Comparison of ENCODE assay signal across 4 worm cellular contexts in genomic region chrIII:5089489-5089888, ce11.
A peak's percentile ranks its signal among the peaks of the same experiment; 100 is the strongest.
TF ChIP-seq lines count a peak whose summit lies in the region.

No protein-coding gene starts in this region.

TF ChIP-seq in whole organism, L1 larva, 84 proteins besides CTCF, POLR2A, EP300 and RAD21:
- TF ChIP-seq C16A3.4 (tag; optimal IDR thresholded peaks at IDR 0.05; lab: Kevin White, UChicago): no peak
- no peak for TF ChIP-seq isw-1 (GFP tag; IDR thresholded peaks at IDR 0.05; lab: Robert Waterston, UW)
- peak; percentile 25 for TF ChIP-seq blmp-1 (tag; optimal IDR thresholded peaks at IDR 0.05; lab: Kevin White, UChicago)
- TF ChIP-seq efl-1 (optimal IDR thresholded peaks at IDR 0.05; lab: Kevin White, UChicago): no peak
- TF ChIP-seq efl-1 (GFP tag; optimal IDR thresholded peaks at IDR 0.05 in 1 of 2; lab: Kevin White, UChicago): peak in 1 of 2 experiments; percentile 44
- peak; percentile 73 for TF ChIP-seq nhr-19 (GFP tag; conservative IDR thresholded peaks at IDR 0.05; lab: Robert Waterston, UW)
- no peak for TF ChIP-seq ceh-82 (tag; optimal IDR thresholded peaks at IDR 0.05; lab: Kevin White, UChicago)
- no peak for TF ChIP-seq lin-35 (GFP tag; optimal IDR thresholded peaks at IDR 0.05; lab: Kevin White, UChicago)
- no peak for TF ChIP-seq nhr-76 (tag; optimal IDR thresholded peaks at IDR 0.05; lab: Kevin White, UChicago)
- no peak for TF ChIP-seq unc-30 (tag; optimal IDR thresholded peaks at IDR 0.05; lab: Kevin White, UChicago)
- no peak for TF ChIP-seq pag-3 (tag; optimal IDR thresholded peaks at IDR 0.05; lab: Kevin White, UChicago; ENCODE audit: borderline replicate concordance, insufficient read depth)
- TF ChIP-seq snu-23 (GFP tag; optimal IDR thresholded peaks at IDR 0.05; lab: Kevin White, UChicago): peak; percentile 15
- TF ChIP-seq zip-4 (GFP tag; optimal IDR thresholded peaks at IDR 0.05; lab: Kevin White, UChicago): no peak
- peak in 5 of 6 experiments; percentile 30 to 75 (median 33) for TF ChIP-seq elt-3 (tag; optimal IDR thresholded peaks at IDR 0.05; lab: Kevin White, UChicago)
- peak; percentile 36 for TF ChIP-seq nhr-71 (tag; optimal IDR thresholded peaks at IDR 0.05; lab: Kevin White, UChicago)
- no peak for TF ChIP-seq sptf-1 (tag; optimal IDR thresholded peaks at IDR 0.05; lab: Kevin White, UChicago)
- TF ChIP-seq ceh-63 (GFP tag; optimal IDR thresholded peaks at IDR 0.05; lab: Kevin White, UChicago): no peak
- TF ChIP-seq nhr-20 (tag; optimal IDR thresholded peaks at IDR 0.05; lab: Kevin White, UChicago): peak; percentile 32
- TF ChIP-seq lin-14 (GFP tag; optimal IDR thresholded peaks at IDR 0.05; lab: Kevin White, UChicago): peak; percentile 32
- peak; percentile 49 for TF ChIP-seq nhr-85 (tag; lab: Kevin White, UChicago)

TF ChIP-seq in whole organism, L2 larva, 48 proteins besides CTCF, POLR2A, EP300 and RAD21:
- TF ChIP-seq nhr-25 (tag; optimal IDR thresholded peaks at IDR 0.05; lab: Kevin White, UChicago) (peak; percentile 37), nhr-21 (tag; optimal IDR thresholded peaks at IDR 0.05; lab: Kevin White, UChicago) (peak; percentile 68), alr-1 (tag; optimal IDR thresholded peaks at IDR 0.05; lab: Kevin White, UChicago) (no peak), fos-1 (tag; optimal IDR thresholded peaks at IDR 0.05; lab: Kevin White, UChicago) (peak; percentile 2), ceh-82 (tag; optimal IDR thresholded peaks at IDR 0.05; lab: Kevin White, UChicago) (no peak), ama-1 (optimal IDR thresholded peaks at IDR 0.05; lab: Kevin White, UChicago) (no peak), nhr-129 (tag; optimal IDR thresholded peaks at IDR 0.05; lab: Kevin White, UChicago) (no peak), sma-3 (GFP tag; optimal IDR thresholded peaks at IDR 0.05; lab: Kevin White, UChicago) (no peak), lin-39 (tag; optimal IDR thresholded peaks at IDR 0.05; lab: Kevin White, UChicago) (no peak), nhr-11 (tag; optimal IDR thresholded peaks at IDR 0.05; lab: Kevin White, UChicago) (no peak), lsy-2 (tag; optimal IDR thresholded peaks at IDR 0.05; lab: Kevin White, UChicago) (no peak), sma-9 (GFP tag; optimal IDR thresholded peaks at IDR 0.05; lab: Kevin White, UChicago) (peak; percentile 77), sma-9 (tag; optimal IDR thresholded peaks at IDR 0.05; lab: Kevin White, UChicago) (no peak), C34F6.9 (tag; optimal IDR thresholded peaks at IDR 0.05; lab: Kevin White, UChicago) (no peak), peb-1 (tag; optimal IDR thresholded peaks at IDR 0.05; lab: Kevin White, UChicago) (no peak)
TF ChIP-seq in whole organism, L2 larva: peak in this region for 4.

TF ChIP-seq in whole organism, L3 larva, 47 proteins besides CTCF, POLR2A, EP300 and RAD21:
- TF ChIP-seq nhr-25 (tag; optimal IDR thresholded peaks at IDR 0.05; lab: Kevin White, UChicago) (peak; percentile 6), nhr-23 (tag; optimal IDR thresholded peaks at IDR 0.05; lab: Kevin White, UChicago) (peak; percentile 27), nhr-43 (tag; optimal IDR thresholded peaks at IDR 0.05; lab: Kevin White, UChicago; ENCODE audit: poor library complexity, severe bottlenecking) (peak; percentile 67), ceh-16 (tag; optimal IDR thresholded peaks at IDR 0.05; lab: Kevin White, UChicago) (no peak)

TF ChIP-seq in whole organism, L4 larva, 104 proteins besides CTCF, POLR2A, EP300 and RAD21 (continues in another document):
- no peak for TF ChIP-seq zfp-2 (tag; optimal IDR thresholded peaks at IDR 0.05; lab: Kevin White, UChicago)
- no peak for TF ChIP-seq unc-39 (tag; optimal IDR thresholded peaks at IDR 0.05; lab: Kevin White, UChicago)
- no peak for TF ChIP-seq jun-1 (tag; optimal IDR thresholded peaks at IDR 0.05; lab: Kevin White, UChicago)
- no peak for TF ChIP-seq F26F4.8 (GFP tag; conservative IDR thresholded peaks at IDR 0.05; lab: Robert Waterston, UW)
- TF ChIP-seq lin-15B (tag; optimal IDR thresholded peaks at IDR 0.05; lab: Kevin White, UChicago): no peak
- no peak for TF ChIP-seq dmd-8 (GFP tag; IDR thresholded peaks at IDR 0.05; lab: Robert Waterston, UW)
- TF ChIP-seq fkh-10 (GFP tag; optimal IDR thresholded peaks at IDR 0.05; lab: Kevin White, UChicago): no peak
- peak; percentile 27 for TF ChIP-seq hlh-11 (tag; optimal IDR thresholded peaks at IDR 0.05; lab: Kevin White, UChicago)
- TF ChIP-seq mxl-2 (GFP tag; conservative IDR thresholded peaks at IDR 0.05; lab: Robert Waterston, UW): no peak
- TF ChIP-seq hmg-1.1 (GFP tag; IDR thresholded peaks at IDR 0.05; lab: Robert Waterston, UW): no peak
- no peak for TF ChIP-seq zip-2 (tag; optimal IDR thresholded peaks at IDR 0.05; lab: Kevin White, UChicago)
- no peak for TF ChIP-seq Y105C5A.15 (GFP tag; IDR thresholded peaks at IDR 0.05; lab: Robert Waterston, UW)
- TF ChIP-seq unc-62 (GFP tag; optimal IDR thresholded peaks at IDR 0.05 in 1 of 2; lab: Kevin White, UChicago): peak in 1 of 2 experiments; percentile 88
- no peak for TF ChIP-seq unc-62 (tag; optimal IDR thresholded peaks at IDR 0.05; lab: Kevin White, UChicago)
- TF ChIP-seq F37D6.2 (tag; optimal IDR thresholded peaks at IDR 0.05; lab: Kevin White, UChicago): no peak
- no peak for TF ChIP-seq nhr-237 (tag; optimal IDR thresholded peaks at IDR 0.05; lab: Kevin White, UChicago)
- no peak for TF ChIP-seq R02D3.7 (tag; optimal IDR thresholded peaks at IDR 0.05; lab: Kevin White, UChicago)
- no peak for TF ChIP-seq aly-2 (tag; optimal IDR thresholded peaks at IDR 0.05; lab: Kevin White, UChicago)
- TF ChIP-seq sdz-12 (GFP tag; optimal IDR thresholded peaks at IDR 0.05; lab: Kevin White, UChicago): no peak
- TF ChIP-seq mdl-1 (tag; optimal IDR thresholded peaks at IDR 0.05; lab: Kevin White, UChicago): peak; percentile 6 to 51
- no peak for TF ChIP-seq aha-1 (tag; lab: Kevin White, UChicago)
- TF ChIP-seq nhr-11 (tag; optimal IDR thresholded peaks at IDR 0.05; lab: Kevin White, UChicago): no peak
- TF ChIP-seq mep-1 (tag; optimal IDR thresholded peaks at IDR 0.05; lab: Kevin White, UChicago): no peak
- 0 out of 2 replicates have a peak, but pooled peaks have one; percentile 21 for TF ChIP-seq dmd-6 (GFP tag; IDR thresholded peaks at IDR 0.05; lab: Robert Waterston, UW)
- TF ChIP-seq daf-12 (tag; optimal IDR thresholded peaks at IDR 0.05; lab: Kevin White, UChicago): no peak
- no peak for TF ChIP-seq dmd-9 (GFP tag; IDR thresholded peaks at IDR 0.05; lab: Robert Waterston, UW)
- no peak for TF ChIP-seq ZK546.5 (tag; optimal IDR thresholded peaks at IDR 0.05; lab: Kevin White, UChicago)
- no peak for TF ChIP-seq F44E2.7 (GFP tag; IDR thresholded peaks at IDR 0.05; lab: Robert Waterston, UW)
- no peak for TF ChIP-seq rbr-2 (tag; optimal IDR thresholded peaks at IDR 0.05; lab: Kevin White, UChicago)
- TF ChIP-seq ceh-28 (tag; optimal IDR thresholded peaks at IDR 0.05; lab: Kevin White, UChicago): no peak
- no peak for TF ChIP-seq zip-11 (GFP tag; IDR thresholded peaks at IDR 0.05; lab: Robert Waterston, UW)
- TF ChIP-seq egl-27 (tag; optimal IDR thresholded peaks at IDR 0.05; lab: Kevin White, UChicago): no peak
- TF ChIP-seq zfp-3 (GFP tag; conservative IDR thresholded peaks at IDR 0.05; lab: Robert Waterston, UW): no peak
- no peak for TF ChIP-seq T26A8.4 (GFP tag; IDR thresholded peaks at IDR 0.05; lab: Robert Waterston, UW)
- no peak for TF ChIP-seq Y48G9A.11 (GFP tag; IDR thresholded peaks at IDR 0.05; lab: Robert Waterston, UW)
- no peak for TF ChIP-seq lin-39 (tag; optimal IDR thresholded peaks at IDR 0.05; lab: Kevin White, UChicago)
- TF ChIP-seq nhr-25 (tag; optimal IDR thresholded peaks at IDR 0.05; lab: Kevin White, UChicago; ENCODE audit: borderline replicate concordance, insufficient read depth): no peak
- no peak for TF ChIP-seq ztf-11 (tag; optimal IDR thresholded peaks at IDR 0.05; lab: Kevin White, UChicago)
- no peak for TF ChIP-seq ama-1 (optimal IDR thresholded peaks at IDR 0.05; lab: Kevin White, UChicago)
- no peak for TF ChIP-seq madf-5 (GFP tag; IDR thresholded peaks at IDR 0.05; lab: Robert Waterston, UW)
- no peak for TF ChIP-seq pha-4 (GFP tag; IDR thresholded peaks at IDR 0.05; lab: Robert Waterston, UW)
- TF ChIP-seq pha-4 (tag; optimal IDR thresholded peaks at IDR 0.05; lab: Kevin White, UChicago): no peak
- TF ChIP-seq nhr-10 (tag; optimal IDR thresholded peaks at IDR 0.05; lab: Kevin White, UChicago): no peak
- no peak for TF ChIP-seq lir-3 (tag; optimal IDR thresholded peaks at IDR 0.05; lab: Kevin White, UChicago)
- TF ChIP-seq nhr-28 (tag; optimal IDR thresholded peaks at IDR 0.05; lab: Kevin White, UChicago): peak; percentile 44
- TF ChIP-seq nhr-102 (tag; optimal IDR thresholded peaks at IDR 0.05; lab: Kevin White, UChicago): no peak
- TF ChIP-seq zag-1 (tag; optimal IDR thresholded peaks at IDR 0.05; lab: Kevin White, UChicago): no peak
- TF ChIP-seq gei-8 (GFP tag; optimal IDR thresholded peaks at IDR 0.05; lab: Kevin White, UChicago): no peak
- no peak for TF ChIP-seq dve-1 (tag; optimal IDR thresholded peaks at IDR 0.05; lab: Kevin White, UChicago; ENCODE audit: insufficient read depth)
- no peak for TF ChIP-seq nhr-41 (GFP tag; IDR thresholded peaks at IDR 0.05; lab: Robert Waterston, UW)
- TF ChIP-seq egl-43 (GFP tag; IDR thresholded peaks at IDR 0.05; lab: Robert Waterston, UW): no peak
- no peak for TF ChIP-seq ctbp-1 (GFP tag; IDR thresholded peaks at IDR 0.05; lab: Robert Waterston, UW)
- TF ChIP-seq nhr-48 (tag; optimal IDR thresholded peaks at IDR 0.05; lab: Kevin White, UChicago): peak; percentile 36
- TF ChIP-seq snpc-4 (tag; optimal IDR thresholded peaks at IDR 0.05; lab: Kevin White, UChicago): no peak
- TF ChIP-seq nhr-76 (tag; optimal IDR thresholded peaks at IDR 0.05; lab: Kevin White, UChicago): no peak
- no peak for TF ChIP-seq snpc-1.2 (GFP tag; IDR thresholded peaks at IDR 0.05; lab: Robert Waterston, UW)
- TF ChIP-seq spr-3 (GFP tag; optimal IDR thresholded peaks at IDR 0.05; lab: Kevin White, UChicago): no peak
- TF ChIP-seq ceh-62 (tag; optimal IDR thresholded peaks at IDR 0.05; lab: Kevin White, UChicago): no peak
- no peak for TF ChIP-seq Y75B8A.6 (GFP tag; IDR thresholded peaks at IDR 0.05; lab: Robert Waterston, UW)
- no peak for TF ChIP-seq tra-1 (GFP tag; IDR thresholded peaks at IDR 0.05; lab: Robert Waterston, UW)
- TF ChIP-seq skn-1 (tag; optimal IDR thresholded peaks at IDR 0.05; lab: Kevin White, UChicago): no peak
- no peak for TF ChIP-seq cey-2 (tag; optimal IDR thresholded peaks at IDR 0.05; lab: Kevin White, UChicago; ENCODE audit: borderline replicate concordance, insufficient read depth)

Comparison
In these comparisons a context has a peak if more than half of its experiments do, and no peak if none do; other contexts are left out.
1. Of the 29 proteins assayed by ChIP-seq in both whole organism, L4 larva and whole organism, L1 larva: peak only in whole organism, L4 larva: mdl-1 and nhr-28; only in whole organism, L1 larva: none; in both: none; in neither: 26; mixed calls (peak in some experiments, not most) for 1.